Worm (Caenorhabditis elegans): Measurements from ENCODE around the gene unc-8.

The unc-8 gene

ce11 chrIV:7196853-7197252, at the start of gene unc-8:
unc-8 (plus strand) TSS chrIV:7197153.
- TF ChIP-seq ceh-24 (tag; optimal IDR thresholded peaks at IDR 0.05) (no peak), nhr-11 (tag; optimal IDR thresholded peaks at IDR 0.05) (no peak), mec-3 (tag; optimal IDR thresholded peaks at IDR 0.05; ENCODE audit: borderline replicate concordance) (no peak), unc-42 (tag; optimal IDR thresholded peaks at IDR 0.05) (no peak), dmd-4 (tag; optimal IDR thresholded peaks at IDR 0.05; ENCODE audit: borderline replicate concordance) (no peak), sox-2 (GFP tag; IDR thresholded peaks at IDR 0.05) (no peak)

DNA sequence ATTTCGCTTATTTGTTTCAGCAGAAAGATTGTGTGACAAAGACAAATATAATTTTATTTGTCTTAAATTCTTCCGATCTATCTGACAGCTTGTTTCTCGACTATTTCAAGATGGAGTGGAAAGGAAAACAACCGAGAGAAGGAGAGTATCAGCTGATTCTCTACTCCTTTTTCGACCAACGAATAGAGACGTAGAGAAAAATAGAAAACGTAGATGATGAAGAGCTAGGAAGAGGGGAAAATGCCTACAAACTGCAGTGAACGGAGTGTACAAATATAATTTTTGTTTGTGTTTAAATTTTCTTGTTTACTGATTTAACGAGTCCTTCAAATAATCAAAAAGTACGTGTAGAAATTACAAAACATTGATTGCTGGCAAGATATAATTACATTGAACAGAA, 49.2 kb upstream of the unc-8 start:
- TF ChIP-seq hlh-30 (tag; optimal IDR thresholded peaks at IDR 0.05; ENCODE audit: insufficient read depth) (peak; percentile 55), hlh-6 (tag; optimal IDR thresholded peaks at IDR 0.05) (no peak), ceh-18 (tag; optimal IDR thresholded peaks at IDR 0.05) (no peak), zip-5 (tag; optimal IDR thresholded peaks at IDR 0.05) (no peak), nfya-1 (tag; optimal IDR thresholded peaks at IDR 0.05) (peak; percentile 2), mec-3 (tag; optimal IDR thresholded peaks at IDR 0.05; ENCODE audit: borderline replicate concordance) (no peak)

DNA sequence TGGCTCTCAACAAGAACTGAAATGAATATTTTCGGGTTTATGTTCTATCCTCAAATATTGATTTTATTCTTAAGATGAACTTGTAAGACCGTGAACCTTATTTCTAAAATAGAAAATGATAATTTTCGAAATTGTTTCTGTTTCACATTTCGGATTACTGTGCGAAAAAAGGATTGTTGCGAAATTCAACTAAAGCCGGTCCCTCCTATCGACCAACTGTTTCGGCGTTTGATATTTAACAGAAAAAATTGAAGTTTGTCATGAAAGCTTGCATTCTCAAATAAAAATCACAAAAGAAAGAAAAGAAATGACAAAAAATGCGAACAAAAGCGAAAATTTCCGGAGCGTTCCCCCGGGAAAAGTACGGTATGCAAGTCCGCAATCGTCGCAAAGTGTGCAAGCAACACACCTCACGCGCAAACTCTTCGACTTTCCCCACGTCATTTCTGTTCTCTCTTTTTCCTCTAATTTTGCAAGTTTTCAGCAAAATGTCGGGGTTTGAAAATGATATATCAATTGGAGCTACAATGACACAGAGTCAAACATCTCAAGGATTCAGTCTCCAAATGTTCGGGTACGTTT, 47.8 kb upstream of the unc-8 start, which contains the start of gene C34D4.4:
TSS of gene C34D4.4 (plus strand) at position 342 of the 582 bp plus-strand sequence.
- TF ChIP-seq nhr-11 (tag; optimal IDR thresholded peaks at IDR 0.05) (no peak), nfya-1 (tag; optimal IDR thresholded peaks at IDR 0.05) (peak; percentile 16)

DNA sequence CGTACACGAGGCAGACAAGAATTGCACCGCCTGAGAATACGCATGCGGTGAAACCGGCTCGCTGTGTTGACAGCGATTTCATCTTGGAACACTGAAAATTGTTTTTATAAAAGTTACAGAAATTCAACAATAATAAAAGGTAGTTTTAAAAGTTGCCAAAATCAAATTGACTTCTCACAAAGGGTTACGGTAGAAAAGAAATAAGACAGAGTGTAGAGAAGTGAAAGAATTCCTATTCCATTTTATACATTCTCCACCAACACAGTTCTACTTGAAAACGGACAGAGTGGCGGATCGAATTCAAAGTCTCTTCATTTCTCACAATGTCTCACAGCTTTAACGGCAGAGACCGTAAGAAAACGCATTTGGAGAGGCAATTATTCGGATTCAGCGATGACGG, 44.5 kb upstream of the unc-8 start, which contains the start of gene col-113:
TSS of gene col-113 (minus strand) at position 101 of the 400 bp plus-strand sequence.
- TF ChIP-seq pros-1 (tag; optimal IDR thresholded peaks at IDR 0.05): no peak
- no peak for TF ChIP-seq ceh-6 (GFP tag; optimal IDR thresholded peaks at IDR 0.05)
- no peak for TF ChIP-seq ceh-45 (GFP tag; IDR thresholded peaks at IDR 0.05)
- no peak for TF ChIP-seq ceh-9 (tag; optimal IDR thresholded peaks at IDR 0.05)

DNA sequence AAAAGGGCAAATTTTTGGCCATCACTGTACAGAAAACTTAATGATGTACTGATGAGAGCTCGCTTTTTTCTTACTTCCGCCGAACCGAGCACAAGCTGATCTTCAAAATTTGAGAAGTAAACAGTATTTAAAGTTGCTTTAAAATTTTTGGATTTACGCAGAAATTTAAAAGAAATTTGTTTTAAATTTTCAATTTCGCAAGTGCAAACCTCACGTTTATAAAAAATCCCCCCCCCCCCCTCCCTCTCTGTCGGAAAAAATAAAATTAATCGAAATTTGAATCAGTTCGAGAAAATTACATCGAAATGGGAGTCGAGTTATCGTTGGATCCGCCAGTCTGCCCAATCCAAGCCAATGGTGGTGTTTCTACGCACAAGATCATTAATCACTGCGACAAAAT, 43.6 kb upstream of the unc-8 start, which contains the start of gene C34D4.3:
TSS of gene C34D4.3 (plus strand) at position 301 of the 400 bp plus-strand sequence.
- TF ChIP-seq sdc-2 (tag; optimal IDR thresholded peaks at IDR 0.05) (no peak), lin-11 (tag; optimal IDR thresholded peaks at IDR 0.05) (no peak), syd-9 (tag; optimal IDR thresholded peaks at IDR 0.05) (no peak), ceh-2 (tag; optimal IDR thresholded peaks at IDR 0.05) (no peak), ceh-18 (tag; optimal IDR thresholded peaks at IDR 0.05) (no peak), ceh-24 (tag; optimal IDR thresholded peaks at IDR 0.05) (no peak), fkh-6 (tag; optimal IDR thresholded peaks at IDR 0.05) (no peak), pag-3 (tag; optimal IDR thresholded peaks at IDR 0.05; ENCODE audit: borderline replicate concordance) (no peak)

DNA sequence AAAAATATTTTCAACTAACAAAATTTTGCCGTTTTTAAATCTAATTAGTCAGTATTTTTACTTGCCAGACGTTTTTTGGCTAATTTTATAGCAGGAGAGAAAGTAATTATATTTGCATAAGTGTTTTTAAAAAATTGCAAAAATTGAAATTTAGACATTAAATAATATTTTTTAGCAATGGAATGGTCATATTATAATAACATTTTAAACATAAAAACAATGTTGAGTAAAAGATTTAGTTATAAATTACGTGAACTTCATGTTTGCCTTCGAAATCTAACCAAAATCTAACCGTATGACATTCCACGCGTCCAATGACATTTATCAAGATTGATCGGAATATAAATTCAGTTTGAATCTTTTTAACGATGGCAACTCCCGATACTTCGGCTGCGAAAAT, 42.6 kb upstream of the unc-8 start, which contains the start of gene C34D4.2:
TSS of gene C34D4.2 (plus strand) at position 301 of the 400 bp plus-strand sequence.
- TF ChIP-seq pha-4 (tag; optimal IDR thresholded peaks at IDR 0.05) (no peak), unc-42 (tag; optimal IDR thresholded peaks at IDR 0.05) (no peak), sox-2 (GFP tag; IDR thresholded peaks at IDR 0.05) (no peak), K09A11.1 (tag; optimal IDR thresholded peaks at IDR 0.05; ENCODE audit: insufficient read depth) (no peak), C38D4.7 (GFP tag; optimal IDR thresholded peaks at IDR 0.05) (no peak), nhr-232 (tag; optimal IDR thresholded peaks at IDR 0.05) (no peak), hlh-13 (GFP tag; optimal IDR thresholded peaks at IDR 0.05) (no peak), ceh-30 (tag; optimal IDR thresholded peaks at IDR 0.05) (no peak), dmd-4 (tag; optimal IDR thresholded peaks at IDR 0.05; ENCODE audit: borderline replicate concordance) (no peak), elt-4 (tag; optimal IDR thresholded peaks at IDR 0.05) (no peak), Y22D7AL.16 (tag; optimal IDR thresholded peaks at IDR 0.05) (no peak), unc-55 (GFP tag; optimal IDR thresholded peaks at IDR 0.05) (no peak), unc-3 (GFP tag; conservative IDR thresholded peaks at IDR 0.05) (no peak), unc-3 (tag; optimal IDR thresholded peaks at IDR 0.05) (no peak), dve-1 (tag; optimal IDR thresholded peaks at IDR 0.05) (no peak), ceh-14 (tag; optimal IDR thresholded peaks at IDR 0.05) (no peak), pros-1 (tag; optimal IDR thresholded peaks at IDR 0.05) (no peak), ceh-34 (tag; optimal IDR thresholded peaks at IDR 0.05) (no peak)
